Fruit fly (Drosophila melanogaster): ENCODE data around the gene ICA69.
A peak's percentile ranks its signal among the peaks of the same experiment; 100 is the strongest.

Gene ICA69

dm6 chr3L:21118602-21119001 lies 12.6 kb upstream of the ICA69 start:
- TF ChIP-seq CG7987 (GFP tag; optimal IDR thresholded peaks at IDR 0.05) (no peak), vvl (GFP tag; IDR thresholded peaks at IDR 0.05) (peak; percentile 70), jigr1 (GFP tag; IDR thresholded peaks at IDR 0.05) (no peak), maf-S (GFP tag; optimal IDR thresholded peaks at IDR 0.05) (no peak), aop (GFP tag; IDR thresholded peaks at IDR 0.05) (0 out of 2 replicates have a peak, but pooled peaks have one; percentile 17), pnt (GFP tag; optimal IDR thresholded peaks at IDR 0.05) (no peak), cg (GFP tag; optimal IDR thresholded peaks at IDR 0.05) (peak; percentile 22), CG4854 (GFP tag; optimal IDR thresholded peaks at IDR 0.05) (no peak), ERR (GFP tag; optimal IDR thresholded peaks at IDR 0.05) (no peak), Drgx (GFP tag; IDR thresholded peaks at IDR 0.05) (no peak), slp2 (GFP tag; optimal IDR thresholded peaks at IDR 0.05) (no peak), Blimp-1 (GFP tag; optimal IDR thresholded peaks at IDR 0.05) (peak; percentile 30), Xrp1 (GFP tag; IDR thresholded peaks at IDR 0.05) (no peak), otp (GFP tag; IDR thresholded peaks at IDR 0.05) (peak; percentile 6; the same call in 1 of the 3 replicates), CG7786 (GFP tag; optimal IDR thresholded peaks at IDR 0.05) (no peak), disco-r (GFP tag; optimal IDR thresholded peaks at IDR 0.05) (no peak), CG32532 (GFP tag; IDR thresholded peaks at IDR 0.05) (no peak), YL-1 (GFP tag; optimal IDR thresholded peaks at IDR 0.05) (no peak), gce (GFP tag; IDR thresholded peaks at IDR 0.05) (no peak), sr (GFP tag; IDR thresholded peaks at IDR 0.05) (0 out of 3 replicates have a peak, but pooled peaks have one; percentile 60), tap (tag; optimal IDR thresholded peaks at IDR 0.05) (no peak), croc (GFP tag; conservative IDR thresholded peaks at IDR 0.05) (no peak), pho (GFP tag; optimal IDR thresholded peaks at IDR 0.05) (no peak), CG5953 (GFP tag; IDR thresholded peaks at IDR 0.05) (peak; percentile 35; the same call in 1 of the 2 replicates), CG13424 (tag; optimal IDR thresholded peaks at IDR 0.05) (no peak), gem (tag; optimal IDR thresholded peaks at IDR 0.05) (no peak), grau (tag; optimal IDR thresholded peaks at IDR 0.05) (no peak), Doc2 (GFP tag; IDR thresholded peaks at IDR 0.05) (no peak), ci (GFP tag; IDR thresholded peaks at IDR 0.05) (peak; percentile 47; the same call in 1 of the 3 replicates), Elba2 (GFP tag; optimal IDR thresholded peaks at IDR 0.05) (no peak), CG10959 (GFP tag; IDR thresholded peaks at IDR 0.05) (no peak)

dm6 chr3L:21121353-21121752 lies 9.9 kb upstream of the ICA69 start, which contains the start of gene CG43938:
Gene CG43938, plus strand, starts transcription at chr3L:21121653.
- TF ChIP-seq Neu2 (GFP tag; optimal IDR thresholded peaks at IDR 0.05; ENCODE audit: borderline replicate concordance): no peak
- TF ChIP-seq Blimp-1 (GFP tag; optimal IDR thresholded peaks at IDR 0.05): no peak
- TF ChIP-seq btn (GFP tag; optimal IDR thresholded peaks at IDR 0.05): no peak
- no peak for TF ChIP-seq CG14014 (GFP tag; IDR thresholded peaks at IDR 0.05)
- TF ChIP-seq grn (GFP tag; optimal IDR thresholded peaks at IDR 0.05): no peak
- no peak for TF ChIP-seq vvl (GFP tag; IDR thresholded peaks at IDR 0.05)
- TF ChIP-seq D19B (GFP tag; optimal IDR thresholded peaks at IDR 0.05): no peak
- no peak for TF ChIP-seq Aef1 (GFP tag; IDR thresholded peaks at IDR 0.05)
- TF ChIP-seq Meics (GFP tag; optimal IDR thresholded peaks at IDR 0.05): no peak
- TF ChIP-seq salm (tag; optimal IDR thresholded peaks at IDR 0.05): no peak
- no peak for TF ChIP-seq CG13123 (GFP tag; optimal IDR thresholded peaks at IDR 0.05)
- no peak for TF ChIP-seq esg (GFP tag; conservative IDR thresholded peaks at IDR 0.05)
- TF ChIP-seq CG15073 (GFP tag; optimal IDR thresholded peaks at IDR 0.05): no peak
- TF ChIP-seq CG2199 (GFP tag; IDR thresholded peaks at IDR 0.05): no peak
- no peak for TF ChIP-seq CG7963 (GFP tag; IDR thresholded peaks at IDR 0.05; ENCODE audit: partially characterized antibody)

Data from whole organism, embryonic.